Worm (Caenorhabditis elegans): ENCODE measurements around the gene C17H11.4.

DNA sequence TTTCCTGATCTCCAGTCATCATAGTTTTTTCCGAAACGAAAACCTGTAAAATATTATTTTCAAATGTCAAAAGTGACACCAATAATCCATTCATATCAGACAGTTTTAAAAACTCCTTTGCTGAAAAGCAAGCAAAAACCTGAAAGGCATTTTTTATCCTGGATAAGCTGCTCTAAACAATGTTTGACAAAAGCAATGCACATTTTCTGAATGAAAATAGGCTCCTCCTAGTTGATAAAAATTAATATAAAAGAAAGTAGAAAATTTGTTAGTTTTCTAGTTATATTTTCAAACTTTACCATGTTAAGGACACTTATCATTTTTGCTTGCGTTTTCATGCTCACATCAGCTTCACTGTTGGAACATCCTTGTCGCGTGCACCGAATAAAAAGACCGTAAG lies 38.0 kb upstream of the C17H11.4 start, which contains the start of gene K02A6.1:
- TF ChIP-seq nhr-237 (tag; optimal IDR thresholded peaks at IDR 0.05) (no peak), skn-1 (tag; optimal IDR thresholded peaks at IDR 0.05) (no peak), pha-4 (tag; optimal IDR thresholded peaks at IDR 0.05) (no peak), elt-3 (tag; optimal IDR thresholded peaks at IDR 0.05) (no peak), ceh-28 (tag; optimal IDR thresholded peaks at IDR 0.05) (no peak), mdl-1 (tag; optimal IDR thresholded peaks at IDR 0.05) (no peak), jun-1 (tag; optimal IDR thresholded peaks at IDR 0.05) (no peak), snpc-4 (tag; optimal IDR thresholded peaks at IDR 0.05) (no peak), unc-62 (GFP tag; optimal IDR thresholded peaks at IDR 0.05) (no peak), nhr-25 (tag; optimal IDR thresholded peaks at IDR 0.05) (no peak), daf-12 (tag; optimal IDR thresholded peaks at IDR 0.05) (no peak), unc-39 (tag; optimal IDR thresholded peaks at IDR 0.05) (no peak), fkh-10 (GFP tag; optimal IDR thresholded peaks at IDR 0.05) (no peak), lin-15B (tag; optimal IDR thresholded peaks at IDR 0.05) (no peak)

All from whole organism, L3 larva.